Worm (Caenorhabditis elegans) whole organism, midembryonic: ENCODE data around the gene C13B4.1.
A peak's percentile ranks its signal among the peaks of the same experiment; 100 is the strongest.

Experiments used
- T22C8.4 ChIP-seq: fragments of 200-800 bp; sonication (Bioruptor generic); IDR thresholded peaks from 2 replicates; pipeline ENCODE4 v1.3.6; 2022; ENCODE audit warnings: missing genetic modification characterization, missing compliant biosample characterization
- cog-1 ChIP-seq: sonication (generic microtip); optimal IDR thresholded peaks from 2 replicates; lab custom pipeline; 2016; ENCODE audit warnings: missing genetic modification characterization, missing compliant biosample characterization
- flt-1 ChIP-seq: fragments of 200-800 bp; sonication (Bioruptor generic); IDR thresholded peaks from 2 replicates; pipeline ENCODE4 v1.3.6; 2022; ENCODE audit warnings: missing genetic modification characterization, missing compliant biosample characterization
- klf-2 ChIP-seq: fragments of 200-800 bp; sonication (Bioruptor generic); conservative IDR thresholded peaks from 2 replicates; pipeline ENCODE4 v1.3.6; 2022; ENCODE audit warnings: missing genetic modification reagents, missing genetic modification characterization, missing compliant biosample characterization
- med-1 ChIP-seq: sonication (generic microtip); optimal IDR thresholded peaks from 2 replicates; lab custom pipeline; 2017; ENCODE audit warnings: missing genetic modification characterization, mild to moderate bottlenecking, missing compliant biosample characterization, antibody characterized with exemption, missing genetic modification reagents; ENCODE audit not compliant: insufficient read depth
- ref-1 ChIP-seq: fragments of 200-800 bp; sonication (Bioruptor generic); conservative IDR thresholded peaks from 2 replicates; pipeline ENCODE4 v1.3.6; 2022; ENCODE audit warnings: missing genetic modification reagents, missing genetic modification characterization, missing compliant biosample characterization
- tab-1 ChIP-seq: fragments of 200-800 bp; sonication (Bioruptor generic); IDR thresholded peaks from 2 replicates; pipeline ENCODE4 v1.3.6; 2022; ENCODE audit warnings: missing genetic modification characterization, missing compliant biosample characterization
- ztf-23 ChIP-seq: fragments of 200-800 bp; sonication (Bioruptor generic); IDR thresholded peaks from 2 replicates; pipeline ENCODE4 v1.3.6; 2022; ENCODE audit warnings: missing genetic modification reagents, missing genetic modification characterization, missing compliant biosample characterization
- ztf-29 ChIP-seq: fragments of 200-800 bp; sonication (Bioruptor generic); IDR thresholded peaks from 2 replicates; pipeline ENCODE4 v1.3.6; 2022; ENCODE audit warnings: missing genetic modification reagents, missing genetic modification characterization, missing compliant biosample characterization

DNA sequence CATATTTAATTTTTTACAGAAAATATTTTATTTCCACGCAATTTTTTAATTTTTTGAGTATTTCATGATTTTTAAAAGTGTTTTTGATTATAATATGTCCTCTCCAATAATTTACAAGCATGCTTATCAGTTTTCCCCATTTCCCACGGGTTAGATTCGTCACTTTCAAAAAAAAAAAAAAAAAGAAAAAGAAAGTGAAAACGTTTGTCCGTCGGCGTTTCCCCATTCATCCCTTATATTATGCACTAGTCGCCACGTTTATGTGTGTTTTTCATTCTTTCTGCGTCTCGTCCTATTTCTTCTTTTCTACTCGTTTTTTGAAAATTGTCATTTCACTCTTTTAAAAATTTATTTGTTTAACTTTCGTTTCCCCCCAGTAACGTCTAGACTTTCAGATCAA lies 10.0 kb upstream of the C13B4.1 start, which contains the start of gene vnut-1:
- TF ChIP-seq tab-1 (GFP tag; lab: Robert Waterston, UW) (no peak), flt-1 (GFP tag; lab: Robert Waterston, UW) (0 out of 2 replicates have a peak, but pooled peaks have one; percentile 24), ztf-29 (GFP tag; lab: Robert Waterston, UW) (no peak), med-1 (GFP tag; lab: Kevin White, UChicago) (no peak), klf-2 (GFP tag; lab: Robert Waterston, UW) (no peak), cog-1 (no peak), ztf-23 (GFP tag; lab: Robert Waterston, UW) (no peak), ref-1 (GFP tag; lab: Robert Waterston, UW) (no peak), T22C8.4 (GFP tag; lab: Robert Waterston, UW) (no peak)
